Fruit fly (Drosophila melanogaster): Measurements from ENCODE around the gene CG10600.

The CG10600 gene

DNA sequence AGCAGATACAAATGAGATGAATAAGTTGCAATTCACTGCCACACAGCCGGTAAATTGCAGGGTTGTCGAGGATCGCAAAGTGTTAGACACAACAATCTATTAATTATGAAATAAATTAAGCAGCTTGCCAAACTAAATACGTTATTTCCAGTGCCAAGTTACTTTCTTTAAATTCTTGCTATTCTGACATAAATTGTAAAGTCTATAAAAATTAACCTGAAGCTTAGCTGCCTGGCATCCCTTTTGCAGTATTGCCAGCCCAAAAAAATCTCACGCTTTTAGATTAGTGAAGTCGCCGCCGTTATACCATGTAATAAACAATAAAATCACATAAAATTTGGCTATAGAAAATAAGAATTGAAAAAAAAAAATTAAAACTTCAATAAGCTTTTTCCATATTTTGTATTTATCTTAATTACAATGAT, 18.2 kb upstream of the CG10600 start (continued):
- peak; percentile 67 for TF ChIP-seq Sry-β (GFP tag; optimal IDR thresholded peaks at IDR 0.05)
- peak; percentile 70; the same call in 1 of the 2 replicates for TF ChIP-seq Doc2 (GFP tag; IDR thresholded peaks at IDR 0.05)
- TF ChIP-seq hbn (GFP tag; IDR thresholded peaks at IDR 0.05; ENCODE audit: partially characterized antibody), result no peak
- TF ChIP-seq insv (GFP tag; optimal IDR thresholded peaks at IDR 0.05), result peak in 1 of 2 experiments; percentile 49
- TF ChIP-seq Six4 (GFP tag; optimal IDR thresholded peaks at IDR 0.05), result peak; percentile 87
- peak; percentile 94 for TF ChIP-seq Sox102F (GFP tag; optimal IDR thresholded peaks at IDR 0.05)
- TF ChIP-seq Stat92E (GFP tag; optimal IDR thresholded peaks at IDR 0.05), result no peak
- TF ChIP-seq lmd (GFP tag; IDR thresholded peaks at IDR 0.05), result peak; percentile 84
- peak; percentile 86 for TF ChIP-seq Asciz (GFP tag; optimal IDR thresholded peaks at IDR 0.05)
- TF ChIP-seq CG1792 (GFP tag; optimal IDR thresholded peaks at IDR 0.05), result peak; percentile 60
- peak; percentile 69 for TF ChIP-seq CG12104 (GFP tag; optimal IDR thresholded peaks at IDR 0.05)
- TF ChIP-seq CG2202 (tag; optimal IDR thresholded peaks at IDR 0.05), result peak; percentile 78
- peak; percentile 71 for TF ChIP-seq CG5180 (GFP tag; optimal IDR thresholded peaks at IDR 0.05)
- TF ChIP-seq CG2875 (GFP tag; optimal IDR thresholded peaks at IDR 0.05), result peak; percentile 76
- TF ChIP-seq fd102C (GFP tag; optimal IDR thresholded peaks at IDR 0.05), result no peak
- TF ChIP-seq Rx (GFP tag; IDR thresholded peaks at IDR 0.05), result peak; percentile 86
- TF ChIP-seq Dbx (GFP tag; IDR thresholded peaks at IDR 0.05), result peak; percentile 88
- TF ChIP-seq gfzf (GFP tag; optimal IDR thresholded peaks at IDR 0.05), result no peak
- TF ChIP-seq sd (tag; optimal IDR thresholded peaks at IDR 0.05), result peak; percentile 77
- peak; percentile 81 for TF ChIP-seq Spps (tag; optimal IDR thresholded peaks at IDR 0.05)
- TF ChIP-seq Antp (GFP tag; optimal IDR thresholded peaks at IDR 0.05), result peak; percentile 69
- TF ChIP-seq cato (GFP tag; optimal IDR thresholded peaks at IDR 0.05; ENCODE audit: borderline replicate concordance), result peak; percentile 83
- peak; percentile 90 for TF ChIP-seq CG18764 (GFP tag; optimal IDR thresholded peaks at IDR 0.05)
- TF ChIP-seq CG3407 (GFP tag; optimal IDR thresholded peaks at IDR 0.05), result peak; percentile 82
- TF ChIP-seq chif (GFP tag; optimal IDR thresholded peaks at IDR 0.05), result peak; percentile 87 to 93
- TF ChIP-seq zfh2 (GFP tag; optimal IDR thresholded peaks at IDR 0.05), result peak; percentile 93
- peak; percentile 96 for TF ChIP-seq Drgx (GFP tag; IDR thresholded peaks at IDR 0.05)
- TF ChIP-seq CG17612 (GFP tag; IDR thresholded peaks at IDR 0.05), result peak; percentile 72
- TF ChIP-seq jing (GFP tag; optimal IDR thresholded peaks at IDR 0.05), result peak; percentile 78
- peak; percentile 85 for TF ChIP-seq crc (GFP tag; optimal IDR thresholded peaks at IDR 0.05)
- TF ChIP-seq Dll (GFP tag; IDR thresholded peaks at IDR 0.05; ENCODE audit: partially characterized antibody), result no peak
- no peak for TF ChIP-seq ato (GFP tag; IDR thresholded peaks at IDR 0.05; ENCODE audit: partially characterized antibody)
- peak; percentile 84 for TF ChIP-seq Oaz (GFP tag; IDR thresholded peaks at IDR 0.05)
- TF ChIP-seq CG9876 (GFP tag; optimal IDR thresholded peaks at IDR 0.05), result peak; percentile 79
- TF ChIP-seq sima (GFP tag; optimal IDR thresholded peaks at IDR 0.05), result peak; percentile 4
- peak; percentile 90 for TF ChIP-seq stc (GFP tag; IDR thresholded peaks at IDR 0.05)
- peak; percentile 57; the same call in 1 of the 2 replicates for TF ChIP-seq CkIIα-i1 (GFP tag; IDR thresholded peaks at IDR 0.05)
- TF ChIP-seq tgo (GFP tag; IDR thresholded peaks at IDR 0.05), result peak; percentile 82; the same call in 2 of the 3 replicates
- no peak for TF ChIP-seq sc (optimal IDR thresholded peaks at IDR 0.05)
- TF ChIP-seq sc (GFP tag; optimal IDR thresholded peaks at IDR 0.05), result peak; percentile 78
- TF ChIP-seq CG14860 (GFP tag; IDR thresholded peaks at IDR 0.05; ENCODE audit: partially characterized antibody), result 0 out of 3 replicates have a peak, but pooled peaks have one; percentile 11
- TF ChIP-seq her (GFP tag; optimal IDR thresholded peaks at IDR 0.05), result peak; percentile 78
- TF ChIP-seq CG11085 (GFP tag; IDR thresholded peaks at IDR 0.05), result peak; percentile 83
- TF ChIP-seq CG7786 (GFP tag; optimal IDR thresholded peaks at IDR 0.05), result peak; percentile 88
- TF ChIP-seq CG3847 (GFP tag; IDR thresholded peaks at IDR 0.05), result peak; percentile 91
- peak; percentile 39 for TF ChIP-seq kay (GFP tag; optimal IDR thresholded peaks at IDR 0.05)
- peak; percentile 91 for TF ChIP-seq CG18262 (tag; optimal IDR thresholded peaks at IDR 0.05)
- TF ChIP-seq MBD-R2 (GFP tag; IDR thresholded peaks at IDR 0.05), result peak; percentile 93
- TF ChIP-seq NC2β (GFP tag; optimal IDR thresholded peaks at IDR 0.05), result peak; percentile 87
- no peak for TF ChIP-seq pita (GFP tag; optimal IDR thresholded peaks at IDR 0.05)

All from whole organism, embryonic.